Fruit fly (Drosophila melanogaster): ENCODE measurements around the gene CG17329.

CG17329 gene

dm6 chr2L:16315844-16316243 is 24.8 kb downstream of the CG17329 start:
- TF ChIP-seq CTCF (optimal IDR thresholded peaks at IDR 0.05) (no peak), CG8478 (optimal IDR thresholded peaks at IDR 0.05) (no peak)

- TF ChIP-seq CG8478 (optimal IDR thresholded peaks at IDR 0.05) (no peak), CTCF (optimal IDR thresholded peaks at IDR 0.05) (no peak)
Measured at dm6 chr2L:16316410-16316809, 25.3 kb downstream of the CG17329 start.

dm6 chr2L:16317131-16317530 is 26.0 kb downstream of the CG17329 start:
- TF ChIP-seq CG8478 (optimal IDR thresholded peaks at IDR 0.05) = no peak
- no peak for TF ChIP-seq CTCF (optimal IDR thresholded peaks at IDR 0.05)

- TF ChIP-seq CG8478 (optimal IDR thresholded peaks at IDR 0.05) (no peak), CTCF (optimal IDR thresholded peaks at IDR 0.05) (no peak)
Measured at dm6 chr2L:16317777-16318610, 26.9 kb downstream of the CG17329 start.

- TF ChIP-seq CG8478 (optimal IDR thresholded peaks at IDR 0.05) = no peak
Measured at dm6 chr2L:16319743-16320142, 28.7 kb downstream of the CG17329 start.

- TF ChIP-seq CTCF (optimal IDR thresholded peaks at IDR 0.05) = no peak
- TF ChIP-seq CG8478 (optimal IDR thresholded peaks at IDR 0.05) = no peak
Measured at dm6 chr2L:16320428-16320827, 29.3 kb downstream of the CG17329 start.

- TF ChIP-seq CTCF (optimal IDR thresholded peaks at IDR 0.05) (no peak), CG8478 (optimal IDR thresholded peaks at IDR 0.05) (no peak)
Measured at dm6 chr2L:16321209-16321608, 30.1 kb downstream of the CG17329 start.

dm6 chr2L:16321872-16322631 is 31.0 kb downstream of the CG17329 start:
- TF ChIP-seq CG8478 (optimal IDR thresholded peaks at IDR 0.05) (no peak), CTCF (optimal IDR thresholded peaks at IDR 0.05) (no peak)

dm6 chr2L:16323544-16323943 is 32.5 kb downstream of the CG17329 start:
- TF ChIP-seq CG8478 (optimal IDR thresholded peaks at IDR 0.05) (no peak), CTCF (optimal IDR thresholded peaks at IDR 0.05) (no peak)

- no peak for TF ChIP-seq CG8478 (optimal IDR thresholded peaks at IDR 0.05)
- TF ChIP-seq CTCF (optimal IDR thresholded peaks at IDR 0.05) = no peak
Measured at dm6 chr2L:16324833-16325232, 33.7 kb downstream of the CG17329 start.

dm6 chr2L:16325515-16326257 is 34.6 kb downstream of the CG17329 start, which contains the start of gene cact:
Gene cact, minus strand, starts transcription at chr2L:16326207.
- TF ChIP-seq CTCF (optimal IDR thresholded peaks at IDR 0.05) = no peak

- TF ChIP-seq CTCF (optimal IDR thresholded peaks at IDR 0.05) (no peak), CG8478 (optimal IDR thresholded peaks at IDR 0.05) (no peak)
Measured at dm6 chr2L:16326892-16327291, 35.8 kb downstream of the CG17329 start, which contains the start of gene CG4278. Gene CG4278, plus strand, starts transcription at chr2L:16327069.

- TF ChIP-seq CG8478 (optimal IDR thresholded peaks at IDR 0.05) (no peak), CTCF (optimal IDR thresholded peaks at IDR 0.05) (peak in 1 of 2 experiments; percentile 19)
Measured at dm6 chr2L:16329102-16329520, 38.0 kb downstream of the CG17329 start, which contains the start of gene mRpL4. Gene mRpL4, minus strand, starts transcription at chr2L:16329132.

- TF ChIP-seq CG8478 (optimal IDR thresholded peaks at IDR 0.05) (no peak), CTCF (optimal IDR thresholded peaks at IDR 0.05) (no peak)
Measured at dm6 chr2L:16329625-16330024, 38.5 kb downstream of the CG17329 start, which contains the start of gene CG4440. Gene CG4440, plus strand, starts transcription at chr2L:16329925.

- TF ChIP-seq CTCF (optimal IDR thresholded peaks at IDR 0.05) (no peak), CG8478 (optimal IDR thresholded peaks at IDR 0.05) (no peak)
Measured at dm6 chr2L:16337785-16338184, 46.7 kb downstream of the CG17329 start, which contains the start of gene CG31817. Gene CG31817, minus strand, starts transcription at chr2L:16337885.

Data from S2 (cell line).